Worm (Caenorhabditis elegans): Measurements from ENCODE around the gene cng-1.

Gene cng-1

ce11 chrV:15002184-15002690 is 29.0 kb downstream of the cng-1 start, which contains the start of the genes fib-1 and mut-15 (continued):
- TF ChIP-seq elt-4 (tag; optimal IDR thresholded peaks at IDR 0.05) (no peak), pat-9 (tag; optimal IDR thresholded peaks at IDR 0.05) (no peak), fax-1 (tag; optimal IDR thresholded peaks at IDR 0.05) (peak; percentile 90), ceh-14 (tag; optimal IDR thresholded peaks at IDR 0.05) (peak; percentile 90), unc-42 (tag; optimal IDR thresholded peaks at IDR 0.05) (peak; percentile 91), unc-3 (GFP tag; conservative IDR thresholded peaks at IDR 0.05) (no peak), unc-3 (tag; optimal IDR thresholded peaks at IDR 0.05) (peak; percentile 85), ets-4 (tag; optimal IDR thresholded peaks at IDR 0.05) (peak; percentile 92), fkh-6 (tag; optimal IDR thresholded peaks at IDR 0.05) (peak; percentile 70), hlh-13 (GFP tag; optimal IDR thresholded peaks at IDR 0.05) (peak; percentile 2), zip-5 (tag; optimal IDR thresholded peaks at IDR 0.05) (peak; percentile 93), fkh-10 (GFP tag; optimal IDR thresholded peaks at IDR 0.05) (no peak), hlh-30 (tag; optimal IDR thresholded peaks at IDR 0.05; ENCODE audit: insufficient read depth) (no peak), elt-2 (tag; optimal IDR thresholded peaks at IDR 0.05) (peak; percentile 87), lim-6 (tag; optimal IDR thresholded peaks at IDR 0.05) (peak; percentile 95), sdc-2 (tag; optimal IDR thresholded peaks at IDR 0.05) (peak; percentile 65), hlh-8 (tag; optimal IDR thresholded peaks at IDR 0.05) (peak; percentile 77), hlh-6 (tag; optimal IDR thresholded peaks at IDR 0.05) (peak; percentile 73), ceh-18 (tag; optimal IDR thresholded peaks at IDR 0.05) (peak; percentile 97), pag-3 (tag; optimal IDR thresholded peaks at IDR 0.05; ENCODE audit: borderline replicate concordance) (peak; percentile 71), unc-86 (tag; optimal IDR thresholded peaks at IDR 0.05) (peak; percentile 79), C38D4.7 (GFP tag; optimal IDR thresholded peaks at IDR 0.05) (no peak), tbx-7 (tag; optimal IDR thresholded peaks at IDR 0.05) (peak; percentile 89), dve-1 (tag; optimal IDR thresholded peaks at IDR 0.05) (peak; percentile 67), Y22D7AL.16 (tag; optimal IDR thresholded peaks at IDR 0.05) (no peak), odd-2 (tag; optimal IDR thresholded peaks at IDR 0.05) (no peak), K02D7.2 (tag; optimal IDR thresholded peaks at IDR 0.05) (no peak), che-1 (tag; optimal IDR thresholded peaks at IDR 0.05) (peak; percentile 38), ceh-31 (tag; optimal IDR thresholded peaks at IDR 0.05) (peak; percentile 99), rnt-1 (tag; optimal IDR thresholded peaks at IDR 0.05) (peak; percentile 95), ref-2 (tag; optimal IDR thresholded peaks at IDR 0.05) (peak; percentile 97), madf-2 (tag; optimal IDR thresholded peaks at IDR 0.05) (peak; percentile 40), npax-4 (tag; optimal IDR thresholded peaks at IDR 0.05) (peak; percentile 41), T23F11.4 (GFP tag; optimal IDR thresholded peaks at IDR 0.05) (peak; percentile 23), unc-55 (GFP tag; optimal IDR thresholded peaks at IDR 0.05) (peak; percentile 83), nfya-1 (tag; optimal IDR thresholded peaks at IDR 0.05) (peak; percentile 86), nhr-11 (tag; optimal IDR thresholded peaks at IDR 0.05) (no peak), nhr-232 (tag; optimal IDR thresholded peaks at IDR 0.05) (no peak), ama-1 (optimal IDR thresholded peaks at IDR 0.05) (no peak)

DNA sequence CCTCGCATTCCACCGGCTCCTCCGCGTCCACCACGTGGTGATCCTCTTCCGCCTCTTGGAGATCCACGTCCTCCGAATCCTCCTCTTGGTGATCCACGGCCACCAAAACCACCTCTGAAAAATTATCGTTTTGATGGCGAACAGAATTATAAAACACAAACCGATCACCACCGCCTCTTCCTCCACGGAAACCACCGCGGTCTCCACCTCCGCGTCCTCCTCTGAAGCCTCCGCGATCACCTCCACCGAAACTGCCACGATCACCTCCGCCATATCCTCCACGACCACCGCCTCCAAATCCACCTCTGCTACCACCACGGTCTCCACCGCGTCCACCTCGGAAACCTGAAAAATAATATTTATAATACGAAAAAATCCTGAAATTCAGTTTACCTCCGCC is 29.7 kb downstream of the cng-1 start:
- TF ChIP-seq lim-6 (tag; optimal IDR thresholded peaks at IDR 0.05) (no peak), sox-2 (GFP tag; IDR thresholded peaks at IDR 0.05) (no peak), ceh-22 (tag; optimal IDR thresholded peaks at IDR 0.05) (no peak), ceh-18 (tag; optimal IDR thresholded peaks at IDR 0.05) (no peak), nfya-1 (tag; optimal IDR thresholded peaks at IDR 0.05) (no peak), ets-4 (tag; optimal IDR thresholded peaks at IDR 0.05) (no peak), ceh-30 (tag; optimal IDR thresholded peaks at IDR 0.05) (no peak), F13H6.1 (tag; optimal IDR thresholded peaks at IDR 0.05) (no peak), pha-4 (tag; optimal IDR thresholded peaks at IDR 0.05) (no peak), dve-1 (tag; optimal IDR thresholded peaks at IDR 0.05) (no peak)

All from whole organism, late embryonic.